Fruit fly (Drosophila melanogaster) whole organism, embryonic: ENCODE data around the gene Nmt.

ENCODE experiments used
- B-H1 ChIP-seq: fragments of 200-800 bp; sonication (Bioruptor generic); IDR thresholded peaks from 3 replicates; pipeline ENCODE4 v1.3.6; 2022; ENCODE audit warnings: missing biosample characterization, missing genetic modification characterization
- BEAF-32 ChIP-seq: fragments of 200-800 bp; sonication (Bioruptor generic); optimal IDR thresholded peaks from 3 replicates; lab custom pipeline; 2017; ENCODE audit warnings: missing biosample characterization, missing genetic modification characterization, mild to moderate bottlenecking, moderate library complexity, missing genetic modification reagents
- CG11093 ChIP-seq: fragments of 200-800 bp; sonication (Bioruptor generic); IDR thresholded peaks from 3 replicates; pipeline ENCODE4 v1.3.6; 2022; ENCODE audit warnings: missing biosample characterization, missing genetic modification characterization
- CG11723 ChIP-seq: fragments of 200-800 bp; sonication (Bioruptor generic); optimal IDR thresholded peaks from 2 replicates; lab custom pipeline; 2017; ENCODE audit warnings: missing biosample characterization, mild to moderate bottlenecking, missing genetic modification characterization
- CG14860 ChIP-seq: fragments of 200-800 bp; sonication (Bioruptor generic); IDR thresholded peaks from 3 replicates; pipeline ENCODE4 v1.3.6; 2022; ENCODE audit warnings: missing biosample characterization, missing genetic modification characterization; ENCODE audit not compliant: partially characterized antibody
- CG15479 ChIP-seq: fragments of 200-800 bp; sonication (Bioruptor generic); optimal IDR thresholded peaks from 3 replicates; lab custom pipeline; 2019; ENCODE audit warnings: missing biosample characterization, mild to moderate bottlenecking, missing genetic modification characterization, moderate library complexity
- CG17328 ChIP-seq: fragments of 200-800 bp; sonication (Bioruptor generic); IDR thresholded peaks from 2 replicates; pipeline ENCODE4 v1.3.6; 2022; ENCODE audit warnings: missing biosample characterization, missing genetic modification characterization
- CG17568 ChIP-seq: fragments of 200-800 bp; sonication (Bioruptor generic); optimal IDR thresholded peaks from 2 replicates; lab custom pipeline; 2018; ENCODE audit warnings: missing biosample characterization, mild to moderate bottlenecking, missing genetic modification characterization, moderate library complexity
- CG2199 ChIP-seq: fragments of 200-800 bp; sonication (Bioruptor generic); IDR thresholded peaks from 3 replicates; pipeline ENCODE4 v1.3.6; 2022; ENCODE audit warnings: missing biosample characterization, missing genetic modification characterization
- CG2875 ChIP-seq: fragments of 200-800 bp; sonication (Bioruptor generic); optimal IDR thresholded peaks from 2 replicates; lab custom pipeline; 2017; ENCODE audit warnings: missing biosample characterization, mild to moderate bottlenecking, missing genetic modification characterization, missing genetic modification reagents
- CG30020 ChIP-seq: fragments of 200-800 bp; optimal IDR thresholded peaks from 2 replicates; lab custom pipeline; 2019; ENCODE audit warnings: missing biosample characterization, mild to moderate bottlenecking, missing genetic modification characterization, moderate library complexity
- CG4282 ChIP-seq: fragments of 200-800 bp; sonication (Bioruptor generic); optimal IDR thresholded peaks from 2 replicates; lab custom pipeline; 2016; ENCODE audit warnings: missing biosample characterization, missing genetic modification characterization
- CG4404 ChIP-seq: fragments of 200-800 bp; sonication (Bioruptor generic); IDR thresholded peaks from 2 replicates; pipeline ENCODE4 v1.3.6; 2022; ENCODE audit warnings: missing biosample characterization, missing genetic modification characterization
- CG4424 ChIP-seq: fragments of 200-800 bp; sonication (Bioruptor generic); optimal IDR thresholded peaks from 3 replicates; lab custom pipeline; 2016; ENCODE audit warnings: missing biosample characterization, missing genetic modification characterization
- CG5180 ChIP-seq: fragments of 200-800 bp; sonication (Bioruptor generic); optimal IDR thresholded peaks from 3 replicates; lab custom pipeline; 2017; ENCODE audit warnings: missing biosample characterization, missing genetic modification characterization, mild to moderate bottlenecking, moderate library complexity, missing genetic modification reagents
- CG5245 ChIP-seq: fragments of 200-800 bp; sonication (Bioruptor generic); optimal IDR thresholded peaks from 3 replicates; lab custom pipeline; 2016; ENCODE audit warnings: missing biosample characterization, missing genetic modification characterization
- CG6654 ChIP-seq: fragments of 200-800 bp; sonication (Bioruptor generic); optimal IDR thresholded peaks from 2 replicates; lab custom pipeline; 2017; ENCODE audit warnings: missing biosample characterization, mild to moderate bottlenecking, missing genetic modification characterization
- CG6683 ChIP-seq: fragments of 200-800 bp; sonication (Bioruptor generic); optimal IDR thresholded peaks from 2 replicates; lab custom pipeline; 2017; ENCODE audit warnings: missing biosample characterization, mild to moderate bottlenecking, missing genetic modification characterization, missing genetic modification reagents
- CG6765 ChIP-seq: fragments of 200-800 bp; sonication (Bioruptor generic); optimal IDR thresholded peaks from 3 replicates; lab custom pipeline; 2017; ENCODE audit warnings: missing biosample characterization, mild to moderate bottlenecking, missing genetic modification characterization
- CG7357 ChIP-seq: fragments of 200-800 bp; sonication (Bioruptor generic); IDR thresholded peaks from 3 replicates; pipeline ENCODE4 v1.3.6; 2022; ENCODE audit warnings: missing biosample characterization, missing genetic modification characterization
- CG7745 ChIP-seq: fragments of 200-800 bp; sonication (Bioruptor generic); optimal IDR thresholded peaks from 2 replicates; lab custom pipeline; 2018; ENCODE audit warnings: missing biosample characterization, mild to moderate bottlenecking, missing genetic modification characterization, moderate library complexity
- Chrac-16 ChIP-seq: fragments of 200-800 bp; sonication (Bioruptor generic); optimal IDR thresholded peaks from 3 replicates; lab custom pipeline; 2016; ENCODE audit warnings: missing biosample characterization, missing genetic modification characterization
- Dref ChIP-seq: fragments of 200-800 bp; sonication (Bioruptor generic); IDR thresholded peaks from 2 replicates; pipeline ENCODE4 v1.3.6; 2022; ENCODE audit warnings: missing biosample characterization, missing genetic modification characterization
- Elba2 ChIP-seq: fragments of 200-800 bp; sonication (Bioruptor generic); optimal IDR thresholded peaks from 3 replicates; lab custom pipeline; 2016; ENCODE audit warnings: missing biosample characterization, missing genetic modification characterization
- Fer3 ChIP-seq: fragments of 200-800 bp; sonication (Bioruptor generic); optimal IDR thresholded peaks from 2 replicates; lab custom pipeline; 2018; ENCODE audit warnings: missing biosample characterization, mild to moderate bottlenecking, missing genetic modification characterization, moderate library complexity
- HHEX ChIP-seq: fragments of 200-800 bp; sonication (Bioruptor generic); optimal IDR thresholded peaks from 3 replicates; lab custom pipeline; 2017; ENCODE audit warnings: missing biosample characterization, mild to moderate bottlenecking, missing genetic modification characterization, missing genetic modification reagents
- HLH4C ChIP-seq: fragments of 200-800 bp; sonication (Bioruptor generic); IDR thresholded peaks from 3 replicates; pipeline ENCODE4 v1.3.6; 2022; ENCODE audit warnings: missing biosample characterization, missing genetic modification characterization; ENCODE audit not compliant: partially characterized antibody
- HLHmδ ChIP-seq: fragments of 200-800 bp; sonication (Bioruptor generic); optimal IDR thresholded peaks from 2 replicates; lab custom pipeline; 2018; ENCODE audit warnings: missing biosample characterization, mild to moderate bottlenecking, missing genetic modification characterization, moderate library complexity
- Lim3 ChIP-seq: fragments of 200-800 bp; sonication (Bioruptor generic); IDR thresholded peaks from 2 replicates; pipeline ENCODE4 v1.3.6; 2022; ENCODE audit warnings: missing biosample characterization, missing genetic modification characterization
- Lpt ChIP-seq: fragments of >200 bp; optimal IDR thresholded peaks from 2 replicates; lab custom pipeline; 2018; ENCODE audit warnings: missing biosample characterization, missing genetic modification characterization
- MBD-R2 ChIP-seq: fragments of 200-800 bp; sonication (Bioruptor generic); IDR thresholded peaks from 2 replicates; pipeline ENCODE4 v1.3.6; 2022; ENCODE audit warnings: missing biosample characterization, missing genetic modification characterization
- Meics ChIP-seq: fragments of 200-800 bp; sonication (Bioruptor generic); optimal IDR thresholded peaks from 2 replicates; lab custom pipeline; 2017; ENCODE audit warnings: missing biosample characterization, mild to moderate bottlenecking, missing genetic modification characterization
- Mrtf ChIP-seq: fragments of 200-800 bp; sonication (Bioruptor generic); IDR thresholded peaks from 3 replicates; pipeline ENCODE4 v1.3.6; 2022; ENCODE audit warnings: missing biosample characterization, missing genetic modification characterization
- Nf-YA ChIP-seq: fragments of 200-800 bp; sonication (Bioruptor generic); IDR thresholded peaks from 2 replicates; pipeline ENCODE4 v1.3.6; 2022; ENCODE audit warnings: missing biosample characterization, missing genetic modification characterization
- Side ChIP-seq: fragments of 200-800 bp; sonication (Bioruptor generic); optimal IDR thresholded peaks from 2 replicates; lab custom pipeline; 2016; ENCODE audit warnings: missing biosample characterization, missing genetic modification characterization
- Sin3A ChIP-seq: fragments of >200 bp; optimal IDR thresholded peaks from 2 replicates; lab custom pipeline; 2018
- Sox100B ChIP-seq: fragments of 200-800 bp; sonication (Bioruptor generic); optimal IDR thresholded peaks from 3 replicates; lab custom pipeline; 2018; ENCODE audit warnings: missing biosample characterization, mild to moderate bottlenecking, missing genetic modification characterization
- abd-A ChIP-seq: fragments of 200-800 bp; sonication (Bioruptor generic); optimal IDR thresholded peaks from 3 replicates; lab custom pipeline; 2019; ENCODE audit warnings: missing biosample characterization, mild to moderate bottlenecking, missing genetic modification characterization, moderate library complexity
- caup ChIP-seq: fragments of 200-800 bp; sonication (Bioruptor generic); optimal IDR thresholded peaks from 3 replicates; lab custom pipeline; 2017; ENCODE audit warnings: missing biosample characterization, mild to moderate bottlenecking, missing genetic modification characterization, moderate library complexity; ENCODE audit not compliant: severe bottlenecking
- dati ChIP-seq: fragments of 200-800 bp; sonication (Bioruptor generic); IDR thresholded peaks from 2 replicates; pipeline ENCODE4 v1.3.6; 2022; ENCODE audit warnings: missing biosample characterization, missing genetic modification characterization
- ems ChIP-seq: fragments of 200-800 bp; sonication (Bioruptor generic); optimal IDR thresholded peaks from 3 replicates; lab custom pipeline; 2016; ENCODE audit warnings: missing biosample characterization, missing genetic modification characterization
- grn ChIP-seq: fragments of 200-800 bp; sonication (Bioruptor generic); optimal IDR thresholded peaks from 3 replicates; lab custom pipeline; 2017; ENCODE audit warnings: missing biosample characterization, missing genetic modification characterization
- jumu ChIP-seq: fragments of 200-800 bp; sonication (Bioruptor generic); optimal IDR thresholded peaks from 3 replicates; lab custom pipeline; 2016; ENCODE audit warnings: missing biosample characterization, missing genetic modification characterization
- nmo ChIP-seq: fragments of 200-800 bp; sonication (Bioruptor generic); optimal IDR thresholded peaks from 2 replicates; lab custom pipeline; 2018; ENCODE audit warnings: missing biosample characterization, mild to moderate bottlenecking, missing genetic modification characterization, moderate library complexity
- oc ChIP-seq: fragments of 200-800 bp; sonication (Bioruptor generic); optimal IDR thresholded peaks from 2 replicates; lab custom pipeline; 2018; ENCODE audit warnings: missing biosample characterization, mild to moderate bottlenecking, missing genetic modification characterization, moderate library complexity
- org-1 ChIP-seq: fragments of 200-800 bp; sonication (Bioruptor generic); optimal IDR thresholded peaks from 2 replicates; lab custom pipeline; 2017; ENCODE audit warnings: missing biosample characterization, missing genetic modification characterization
- pfk ChIP-seq: fragments of 200-800 bp; sonication (Bioruptor generic); optimal IDR thresholded peaks from 2 replicates; lab custom pipeline; 2018; ENCODE audit warnings: missing biosample characterization, mild to moderate bottlenecking, missing genetic modification characterization, moderate library complexity
- rib ChIP-seq: fragments of 200-800 bp; sonication (Bioruptor generic); IDR thresholded peaks from 2 replicates; pipeline ENCODE4 v1.3.6; 2022; ENCODE audit warnings: missing biosample characterization, missing genetic modification characterization
- sr ChIP-seq: fragments of 200-800 bp; sonication (Bioruptor generic); IDR thresholded peaks from 3 replicates; pipeline ENCODE4 v1.3.6; 2022; ENCODE audit warnings: missing biosample characterization, missing genetic modification characterization

Gene Nmt

dm6 chr3L:8186627-8187396 lies 8.6 kb upstream of the Nmt start, which contains the start of the genes ERR and Atg18a (continued):
- peak; percentile 17 for TF ChIP-seq CG2875 (GFP tag; lab: Kevin White, UChicago)
- peak; percentile 79 for TF ChIP-seq CG4424 (GFP tag; lab: Kevin White, UChicago)
- peak; percentile 35 for TF ChIP-seq CG6683 (GFP tag; lab: Kevin White, UChicago)
- peak; percentile 90 for TF ChIP-seq CG15479 (GFP tag; lab: Kevin White, UChicago)
- TF ChIP-seq CG30020 = peak; percentile 83
- peak; percentile 77 for TF ChIP-seq rib (GFP tag; lab: Robert Waterston, UW)
- peak; percentile 11 for TF ChIP-seq HHEX
- TF ChIP-seq Dref (GFP tag; lab: Robert Waterston, UW) = peak; percentile 48; the same call in 1 of the 2 replicates
- TF ChIP-seq Chrac-16 (GFP tag; lab: Kevin White, UChicago) = peak; percentile 82
- peak; percentile 73 for TF ChIP-seq Elba2
- TF ChIP-seq CG5180 (GFP tag; lab: Kevin White, UChicago) = peak; percentile 19
- TF ChIP-seq sr = peak; percentile 46; the same call in 1 of the 3 replicates
- TF ChIP-seq CG7357 = peak; percentile 74
- no peak for TF ChIP-seq grn
- TF ChIP-seq CG11093 (GFP tag; lab: Robert Waterston, UW) = peak; percentile 81
- TF ChIP-seq abd-A (tag; lab: Kevin White, UChicago) = no peak
- TF ChIP-seq Lim3 (GFP tag; lab: Robert Waterston, UW) = peak; percentile 45; the same call in 1 of the 2 replicates
- peak; percentile 98 for TF ChIP-seq Sin3A (lab: Kevin White, UChicago)
- peak; percentile 82 for TF ChIP-seq B-H1 (GFP tag; lab: Robert Waterston, UW)
- peak; percentile 76 for TF ChIP-seq ems
- TF ChIP-seq nmo (GFP tag; lab: Kevin White, UChicago) = peak; percentile 92
- TF ChIP-seq Lpt (GFP tag; lab: Kevin White, UChicago) = no peak
- TF ChIP-seq jumu (GFP tag; lab: Kevin White, UChicago) = peak; percentile 87
- no peak for TF ChIP-seq oc (tag; lab: Kevin White, UChicago)
- peak; percentile 93 for TF ChIP-seq CG4404 (GFP tag; lab: Robert Waterston, UW)
- TF ChIP-seq HLHmδ (GFP tag; lab: Kevin White, UChicago) = no peak
- peak; percentile 80 for TF ChIP-seq Meics
- TF ChIP-seq CG5245 (GFP tag; lab: Kevin White, UChicago) = peak; percentile 82
- TF ChIP-seq Fer3 (tag; lab: Kevin White, UChicago) = peak; percentile 82
- no peak for TF ChIP-seq CG6765 (GFP tag; lab: Kevin White, UChicago)
- no peak for TF ChIP-seq Sox100B (GFP tag; lab: Kevin White, UChicago)
- TF ChIP-seq CG2199 (GFP tag; lab: Robert Waterston, UW) = peak; percentile 51; the same call in 1 of the 3 replicates
- peak; percentile 87 for TF ChIP-seq BEAF-32 (GFP tag; lab: Kevin White, UChicago)
- peak; percentile 45; the same call in 1 of the 3 replicates for TF ChIP-seq HLH4C (GFP tag; lab: Robert Waterston, UW)
- peak; percentile 79 for TF ChIP-seq Mrtf (GFP tag; lab: Robert Waterston, UW)
- peak; percentile 76 for TF ChIP-seq MBD-R2
- no peak for TF ChIP-seq dati (GFP tag; lab: Robert Waterston, UW)
- TF ChIP-seq CG4282 = peak; percentile 4
- peak; percentile 32 for TF ChIP-seq CG6654 (GFP tag; lab: Kevin White, UChicago)
- TF ChIP-seq CG17568 (GFP tag; lab: Kevin White, UChicago) = no peak
- TF ChIP-seq CG17328 (GFP tag; lab: Robert Waterston, UW) = peak; percentile 64
- peak; percentile 30 for TF ChIP-seq org-1
- TF ChIP-seq caup = peak; percentile 74
- TF ChIP-seq CG11723 (GFP tag; lab: Kevin White, UChicago) = no peak
- TF ChIP-seq pfk (GFP tag; lab: Kevin White, UChicago) = no peak
- peak; percentile 36; the same call in 1 of the 3 replicates for TF ChIP-seq CG14860
- TF ChIP-seq Nf-YA (GFP tag; lab: Robert Waterston, UW) = no peak
- no peak for TF ChIP-seq CG7745
- peak; percentile 68 for TF ChIP-seq Side (GFP tag; lab: Kevin White, UChicago)
